Worm (Caenorhabditis elegans): Measurements from ENCODE around the gene C07C7.3.

Gene C07C7.3

ce11 chrIV:9196755-9197154 lies 30.9 kb downstream of the C07C7.3 start (continued):
- no peak for TF ChIP-seq ceh-22 (tag; optimal IDR thresholded peaks at IDR 0.05)
- no peak for TF ChIP-seq ama-1 (optimal IDR thresholded peaks at IDR 0.05)
- TF ChIP-seq nfya-1 (tag; optimal IDR thresholded peaks at IDR 0.05), result peak; percentile 94
- no peak for TF ChIP-seq C38D4.7 (GFP tag; optimal IDR thresholded peaks at IDR 0.05)
- no peak for TF ChIP-seq hlh-8 (tag; optimal IDR thresholded peaks at IDR 0.05)
- TF ChIP-seq F13H6.1 (tag; optimal IDR thresholded peaks at IDR 0.05), result no peak
- TF ChIP-seq rnt-1 (tag; optimal IDR thresholded peaks at IDR 0.05), result no peak
- TF ChIP-seq elt-2 (tag; optimal IDR thresholded peaks at IDR 0.05), result peak; percentile 7
- no peak for TF ChIP-seq ceh-48 (tag; optimal IDR thresholded peaks at IDR 0.05)
- TF ChIP-seq ref-2 (tag; optimal IDR thresholded peaks at IDR 0.05), result no peak
- no peak for TF ChIP-seq lin-11 (tag; optimal IDR thresholded peaks at IDR 0.05)
- TF ChIP-seq ceh-14 (tag; optimal IDR thresholded peaks at IDR 0.05), result peak; percentile 34
- no peak for TF ChIP-seq tbx-7 (tag; optimal IDR thresholded peaks at IDR 0.05)
- TF ChIP-seq ceh-24 (tag; optimal IDR thresholded peaks at IDR 0.05), result no peak
- TF ChIP-seq unc-55 (GFP tag; optimal IDR thresholded peaks at IDR 0.05), result no peak
- TF ChIP-seq che-1 (tag; optimal IDR thresholded peaks at IDR 0.05), result no peak
- no peak for TF ChIP-seq K09A11.1 (tag; optimal IDR thresholded peaks at IDR 0.05; ENCODE audit: insufficient read depth)
- TF ChIP-seq pat-9 (tag; optimal IDR thresholded peaks at IDR 0.05), result no peak
- no peak for TF ChIP-seq ets-4 (tag; optimal IDR thresholded peaks at IDR 0.05)
- no peak for TF ChIP-seq hlh-6 (tag; optimal IDR thresholded peaks at IDR 0.05)
- no peak for TF ChIP-seq madf-2 (tag; optimal IDR thresholded peaks at IDR 0.05)
- TF ChIP-seq ceh-19 (GFP tag; optimal IDR thresholded peaks at IDR 0.05), result no peak
- peak; percentile 51 for TF ChIP-seq ceh-31 (tag; optimal IDR thresholded peaks at IDR 0.05)
- TF ChIP-seq sox-2 (GFP tag; IDR thresholded peaks at IDR 0.05), result no peak
- TF ChIP-seq fax-1 (tag; optimal IDR thresholded peaks at IDR 0.05), result no peak
- no peak for TF ChIP-seq zip-5 (tag; optimal IDR thresholded peaks at IDR 0.05)
- TF ChIP-seq hlh-15 (tag; optimal IDR thresholded peaks at IDR 0.05), result no peak
- no peak for TF ChIP-seq mec-3 (tag; optimal IDR thresholded peaks at IDR 0.05; ENCODE audit: borderline replicate concordance)
- no peak for TF ChIP-seq unc-3 (GFP tag; conservative IDR thresholded peaks at IDR 0.05)
- no peak for TF ChIP-seq unc-3 (tag; optimal IDR thresholded peaks at IDR 0.05)
- no peak for TF ChIP-seq elt-4 (tag; optimal IDR thresholded peaks at IDR 0.05)
- TF ChIP-seq npax-4 (tag; optimal IDR thresholded peaks at IDR 0.05), result no peak
- TF ChIP-seq ceh-2 (tag; optimal IDR thresholded peaks at IDR 0.05), result no peak
- no peak for TF ChIP-seq Y22D7AL.16 (tag; optimal IDR thresholded peaks at IDR 0.05)
- no peak for TF ChIP-seq ceh-45 (GFP tag; IDR thresholded peaks at IDR 0.05)
- TF ChIP-seq ceh-6 (GFP tag; optimal IDR thresholded peaks at IDR 0.05), result no peak
- peak; percentile 11 for TF ChIP-seq sdc-2 (tag; optimal IDR thresholded peaks at IDR 0.05)
- no peak for TF ChIP-seq eyg-1 (tag; optimal IDR thresholded peaks at IDR 0.05)
- no peak for TF ChIP-seq ceh-30 (tag; optimal IDR thresholded peaks at IDR 0.05)
- TF ChIP-seq nhr-232 (tag; optimal IDR thresholded peaks at IDR 0.05), result no peak
- peak; percentile 64 for TF ChIP-seq pros-1 (tag; optimal IDR thresholded peaks at IDR 0.05)
- TF ChIP-seq ceh-18 (tag; optimal IDR thresholded peaks at IDR 0.05), result peak; percentile 56
- TF ChIP-seq ttx-3 (tag; optimal IDR thresholded peaks at IDR 0.05), result no peak
- no peak for TF ChIP-seq fkh-6 (tag; optimal IDR thresholded peaks at IDR 0.05)
- no peak for TF ChIP-seq odd-2 (tag; optimal IDR thresholded peaks at IDR 0.05)
- TF ChIP-seq ceh-9 (tag; optimal IDR thresholded peaks at IDR 0.05), result no peak
- no peak for TF ChIP-seq gmeb-2 (tag; optimal IDR thresholded peaks at IDR 0.05)
- TF ChIP-seq dmd-4 (tag; optimal IDR thresholded peaks at IDR 0.05; ENCODE audit: borderline replicate concordance), result no peak
